Worm (Caenorhabditis elegans): ENCODE results near the gene F55H2.5.

Gene F55H2.5

ce11 chrIII:9467857-9468256, 43.4 kb upstream of the F55H2.5 start, which contains the start of gene tag-342:
TSS of gene tag-342 (plus strand) at chrIII:9468157.
- no peak for TF ChIP-seq ceh-28 (tag; optimal IDR thresholded peaks at IDR 0.05)
- no peak for TF ChIP-seq zag-1 (tag; optimal IDR thresholded peaks at IDR 0.05)
- no peak for TF ChIP-seq nhr-28 (tag; optimal IDR thresholded peaks at IDR 0.05)
- TF ChIP-seq ceh-16 (tag; optimal IDR thresholded peaks at IDR 0.05), result no peak
- no peak for TF ChIP-seq tbx-2 (tag; optimal IDR thresholded peaks at IDR 0.05)
- TF ChIP-seq fos-1 (tag; optimal IDR thresholded peaks at IDR 0.05), result no peak
- no peak for TF ChIP-seq nhr-43 (tag; optimal IDR thresholded peaks at IDR 0.05; ENCODE audit: poor library complexity, severe bottlenecking)
- no peak for TF ChIP-seq mml-1 (tag; optimal IDR thresholded peaks at IDR 0.05)
- no peak for TF ChIP-seq ama-1 (optimal IDR thresholded peaks at IDR 0.05)
- no peak for TF ChIP-seq nhr-77 (tag; optimal IDR thresholded peaks at IDR 0.05)
- TF ChIP-seq egl-27 (tag; optimal IDR thresholded peaks at IDR 0.05), result no peak
- TF ChIP-seq mdl-1 (tag; optimal IDR thresholded peaks at IDR 0.05), result no peak
- no peak for TF ChIP-seq fkh-2 (tag; optimal IDR thresholded peaks at IDR 0.05)

- TF ChIP-seq nhr-23 (tag; optimal IDR thresholded peaks at IDR 0.05), result no peak
- no peak for TF ChIP-seq nhr-76 (tag; optimal IDR thresholded peaks at IDR 0.05)
- TF ChIP-seq mml-1 (tag; optimal IDR thresholded peaks at IDR 0.05), result no peak
- TF ChIP-seq fkh-10 (GFP tag; optimal IDR thresholded peaks at IDR 0.05), result no peak
- no peak for TF ChIP-seq jun-1 (tag; optimal IDR thresholded peaks at IDR 0.05)
- no peak for TF ChIP-seq nhr-77 (tag; optimal IDR thresholded peaks at IDR 0.05)
- no peak for TF ChIP-seq pha-4 (tag; optimal IDR thresholded peaks at IDR 0.05)
- TF ChIP-seq elt-3 (tag; optimal IDR thresholded peaks at IDR 0.05), result no peak
- TF ChIP-seq lsy-12 (tag; optimal IDR thresholded peaks at IDR 0.05), result no peak
- no peak for TF ChIP-seq elt-2 (tag; optimal IDR thresholded peaks at IDR 0.05)
- TF ChIP-seq nhr-12 (tag; optimal IDR thresholded peaks at IDR 0.05), result no peak
- TF ChIP-seq nhr-11 (tag; optimal IDR thresholded peaks at IDR 0.05), result no peak
- TF ChIP-seq nfya-1 (tag; optimal IDR thresholded peaks at IDR 0.05; ENCODE audit: insufficient read depth), result no peak
- TF ChIP-seq ceh-16 (tag; optimal IDR thresholded peaks at IDR 0.05), result no peak
- no peak for TF ChIP-seq lin-15B (tag; optimal IDR thresholded peaks at IDR 0.05)
- no peak for TF ChIP-seq mdl-1 (tag; optimal IDR thresholded peaks at IDR 0.05)
These were observed 39.3 kb upstream of the F55H2.5 start for ce11 chrIII:9471996-9472395.

- TF ChIP-seq nhr-12 (tag; optimal IDR thresholded peaks at IDR 0.05) (no peak), elt-2 (tag; optimal IDR thresholded peaks at IDR 0.05) (peak; percentile 44)
These were observed 38.8 kb upstream of the F55H2.5 start for ce11 chrIII:9472464-9472863.

- peak; percentile 85 for TF ChIP-seq jun-1 (tag; optimal IDR thresholded peaks at IDR 0.05)
- TF ChIP-seq nhr-12 (tag; optimal IDR thresholded peaks at IDR 0.05), result no peak
- peak; percentile 20 for TF ChIP-seq pqm-1 (tag; optimal IDR thresholded peaks at IDR 0.05)
- no peak for TF ChIP-seq ztf-4 (tag; optimal IDR thresholded peaks at IDR 0.05)
- TF ChIP-seq snpc-4 (tag; optimal IDR thresholded peaks at IDR 0.05), result no peak
- peak; percentile 77 for TF ChIP-seq elt-2 (tag; optimal IDR thresholded peaks at IDR 0.05)
These were observed 36.8 kb upstream of the F55H2.5 start for ce11 chrIII:9474501-9474900.

- TF ChIP-seq elt-2 (tag; optimal IDR thresholded peaks at IDR 0.05) (peak; percentile 18), ztf-11 (tag; optimal IDR thresholded peaks at IDR 0.05) (no peak), pqm-1 (tag; optimal IDR thresholded peaks at IDR 0.05) (peak; percentile 17)
These were observed 34.7 kb upstream of the F55H2.5 start for ce11 chrIII:9476564-9476963.

- TF ChIP-seq egl-27 (tag; optimal IDR thresholded peaks at IDR 0.05), result no peak
- TF ChIP-seq pqm-1 (tag; optimal IDR thresholded peaks at IDR 0.05), result no peak
- no peak for TF ChIP-seq nhr-11 (tag; optimal IDR thresholded peaks at IDR 0.05)
- no peak for TF ChIP-seq zag-1 (tag; optimal IDR thresholded peaks at IDR 0.05)
- no peak for TF ChIP-seq mdl-1 (tag; optimal IDR thresholded peaks at IDR 0.05)
- no peak for TF ChIP-seq snpc-4 (tag; optimal IDR thresholded peaks at IDR 0.05)
- TF ChIP-seq daf-12 (tag; optimal IDR thresholded peaks at IDR 0.05), result no peak
- TF ChIP-seq ceh-82 (tag; optimal IDR thresholded peaks at IDR 0.05), result no peak
- no peak for TF ChIP-seq lin-15B (tag; optimal IDR thresholded peaks at IDR 0.05)
- no peak for TF ChIP-seq lin-39 (tag; optimal IDR thresholded peaks at IDR 0.05)
- TF ChIP-seq ceh-9 (tag; optimal IDR thresholded peaks at IDR 0.05), result no peak
- no peak for TF ChIP-seq eor-1 (tag; optimal IDR thresholded peaks at IDR 0.05)
- TF ChIP-seq lsy-12 (tag; optimal IDR thresholded peaks at IDR 0.05), result no peak
- TF ChIP-seq nhr-25 (tag; optimal IDR thresholded peaks at IDR 0.05), result peak; percentile 53
- TF ChIP-seq sea-2 (GFP tag; optimal IDR thresholded peaks at IDR 0.05), result no peak
- no peak for TF ChIP-seq R02D3.7 (tag; optimal IDR thresholded peaks at IDR 0.05)
- no peak for TF ChIP-seq mml-1 (tag; optimal IDR thresholded peaks at IDR 0.05)
- peak; percentile 18 for TF ChIP-seq pha-4 (tag; optimal IDR thresholded peaks at IDR 0.05)
These were observed 28.8 kb upstream of the F55H2.5 start for ce11 chrIII:9482423-9482993.
